Fruit fly (Drosophila melanogaster) Kc167 (cell line): Measurements from ENCODE around the gene CG14356.

ENCODE experiments used
- Myc ChIP-seq: fragments of >200 bp; optimal IDR thresholded peaks from 2 replicates; lab custom pipeline; 2017; ENCODE audit warnings: missing external identifiers
- Sin3A ChIP-seq: fragments of >200 bp; optimal IDR thresholded peaks from 2 replicates; lab custom pipeline; 2018; ENCODE audit warnings: missing external identifiers
- h ChIP-seq: fragments of >200 bp; optimal IDR thresholded peaks from 3 replicates; lab custom pipeline; 2018; ENCODE audit warnings: missing external identifiers
- insv ChIP-seq: fragments of >200 bp; optimal IDR thresholded peaks from 3 replicates; lab custom pipeline; 2018; ENCODE audit warnings: missing external identifiers
- psq ChIP-seq: fragments of >200 bp; optimal IDR thresholded peaks from 2 replicates; lab custom pipeline; 2017; ENCODE audit warnings: missing external identifiers

DNA sequence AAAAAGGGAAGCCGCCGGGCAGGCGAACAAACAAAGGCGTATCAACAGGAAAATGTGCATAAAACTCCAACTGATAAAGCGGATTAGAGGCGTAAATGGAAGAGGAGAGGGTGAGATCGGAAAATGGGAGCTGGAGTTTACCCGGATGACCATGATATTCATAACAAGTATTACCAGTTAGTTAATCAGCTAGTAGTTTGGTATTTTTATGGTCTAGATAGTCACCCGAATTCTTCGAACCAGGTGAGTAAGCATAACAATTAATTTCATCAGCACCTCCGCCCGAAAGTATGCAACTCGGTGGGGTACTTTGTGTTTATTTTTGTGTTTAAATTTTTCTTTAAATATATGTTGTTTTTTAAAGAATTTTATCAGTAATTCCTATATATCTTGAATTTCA lies 36.0 kb downstream of the CG14356 start:
- TF ChIP-seq insv (lab: Kevin White, UChicago) (no peak), h (lab: Kevin White, UChicago) (no peak), psq (no peak), Sin3A (lab: Kevin White, UChicago) (no peak), Myc (lab: Kevin White, UChicago) (no peak)
